Worm (Caenorhabditis elegans): ENCODE results near the gene F38A1.8.

The F38A1.8 gene

ce11 chrIV:1235785-1236184, 3.9 kb downstream of the F38A1.8 start:
- TF ChIP-seq unc-39 (tag; optimal IDR thresholded peaks at IDR 0.05) (no peak), nhr-28 (tag; optimal IDR thresholded peaks at IDR 0.05) (no peak), mab-5 (tag; optimal IDR thresholded peaks at IDR 0.05) (no peak), lsy-2 (tag; optimal IDR thresholded peaks at IDR 0.05) (no peak), ceh-83 (GFP tag; optimal IDR thresholded peaks at IDR 0.05) (no peak), nhr-12 (tag; optimal IDR thresholded peaks at IDR 0.05) (no peak), lin-13 (tag; optimal IDR thresholded peaks at IDR 0.05) (no peak), elt-3 (tag; optimal IDR thresholded peaks at IDR 0.05) (no peak), flh-1 (GFP tag; optimal IDR thresholded peaks at IDR 0.05) (no peak), ceh-39 (tag; optimal IDR thresholded peaks at IDR 0.05) (no peak), snpc-4 (tag; optimal IDR thresholded peaks at IDR 0.05) (no peak)

ce11 chrIV:1234780-1235179, 4.9 kb downstream of the F38A1.8 start:
- no peak for TF ChIP-seq ceh-43 (GFP tag; optimal IDR thresholded peaks at IDR 0.05)
- no peak for TF ChIP-seq ces-1 (GFP tag; optimal IDR thresholded peaks at IDR 0.05)
- no peak for TF ChIP-seq ztf-11 (tag; optimal IDR thresholded peaks at IDR 0.05)
- no peak for TF ChIP-seq ceh-39 (tag; optimal IDR thresholded peaks at IDR 0.05)
- TF ChIP-seq nhr-28 (tag; optimal IDR thresholded peaks at IDR 0.05), result no peak
- no peak for TF ChIP-seq mep-1 (tag; optimal IDR thresholded peaks at IDR 0.05)
- no peak for TF ChIP-seq sem-2 (GFP tag; optimal IDR thresholded peaks at IDR 0.05)
- TF ChIP-seq nhr-76 (tag; optimal IDR thresholded peaks at IDR 0.05), result no peak
- TF ChIP-seq drap-1 (GFP tag; optimal IDR thresholded peaks at IDR 0.05), result no peak
- TF ChIP-seq snpc-4 (tag; optimal IDR thresholded peaks at IDR 0.05), result no peak
- TF ChIP-seq hlh-1 (tag; optimal IDR thresholded peaks at IDR 0.05), result no peak
- no peak for TF ChIP-seq unc-62 (GFP tag; optimal IDR thresholded peaks at IDR 0.05)
- no peak for TF ChIP-seq lsy-2 (tag; optimal IDR thresholded peaks at IDR 0.05)
- TF ChIP-seq ham-2 (GFP tag; optimal IDR thresholded peaks at IDR 0.05), result no peak

DNA sequence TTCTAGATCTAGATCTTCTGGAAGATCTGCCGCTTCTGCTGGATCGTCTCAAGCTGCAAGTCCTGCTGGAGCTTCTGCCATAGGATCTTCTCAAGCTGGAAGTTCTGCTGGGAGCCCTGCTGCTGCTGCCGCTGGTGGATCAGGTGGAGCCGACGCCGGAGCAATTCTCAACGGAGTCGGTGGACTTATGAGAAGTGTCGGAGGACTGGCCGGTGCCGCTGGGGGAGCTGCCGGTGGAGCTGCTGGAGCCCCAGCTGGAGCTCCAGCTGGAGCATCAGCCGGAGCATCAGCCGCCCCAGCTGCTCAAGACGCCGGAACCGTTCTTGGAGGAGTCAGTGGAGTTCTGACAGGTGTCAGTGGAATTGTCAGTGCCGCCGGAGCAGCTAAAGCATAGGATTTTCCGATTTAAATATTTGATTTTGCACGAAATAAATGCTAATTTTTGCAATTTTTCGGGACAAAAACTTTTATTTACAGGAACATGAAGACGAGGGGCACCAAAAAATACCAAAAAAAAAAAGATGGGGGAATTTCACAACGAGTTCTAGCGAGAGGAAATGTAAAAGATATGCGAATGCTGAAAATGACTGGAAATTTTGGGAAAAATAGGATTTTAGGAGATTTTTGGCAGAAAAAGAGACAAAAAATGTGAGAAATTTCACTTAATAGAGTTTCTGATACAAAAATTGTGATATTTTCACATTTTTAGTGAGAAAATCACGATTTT, 7.1 kb downstream of the F38A1.8 start:
- TF ChIP-seq nhr-237 (tag; optimal IDR thresholded peaks at IDR 0.05) (no peak), blmp-1 (tag; optimal IDR thresholded peaks at IDR 0.05) (no peak)

DNA sequence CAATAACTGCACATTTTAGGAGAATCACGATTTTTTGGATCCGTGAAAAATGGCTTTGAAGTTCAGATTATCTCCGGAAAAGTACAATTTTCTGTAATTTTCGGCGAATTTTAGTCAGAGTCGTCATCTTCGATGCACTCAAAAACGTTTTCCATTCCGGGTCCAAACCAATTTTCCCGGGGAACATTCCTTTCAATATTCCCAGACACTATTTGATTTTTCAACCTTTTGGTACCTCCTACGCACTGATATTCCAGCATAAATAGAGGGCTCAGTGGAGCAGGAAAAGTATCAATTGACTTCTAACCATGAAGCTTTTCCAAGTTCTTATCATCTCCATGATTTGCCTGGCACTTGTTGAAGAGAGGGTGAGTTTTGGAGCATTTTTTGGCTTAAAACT, 8.1 kb downstream of the F38A1.8 start, which contains the start of gene W09G12.6:
TSS of gene W09G12.6 (plus strand) at position 301 of the 400 bp plus-strand sequence.
- TF ChIP-seq nhr-12 (tag; optimal IDR thresholded peaks at IDR 0.05) (no peak), blmp-1 (tag; optimal IDR thresholded peaks at IDR 0.05) (no peak), mls-2 (tag; optimal IDR thresholded peaks at IDR 0.05) (no peak), unc-120 (tag; optimal IDR thresholded peaks at IDR 0.05; ENCODE audit: poor library complexity, severe bottlenecking) (no peak), nhr-237 (tag; optimal IDR thresholded peaks at IDR 0.05) (no peak), nhr-28 (tag; optimal IDR thresholded peaks at IDR 0.05) (no peak), drap-1 (GFP tag; optimal IDR thresholded peaks at IDR 0.05) (no peak), unc-62 (GFP tag; optimal IDR thresholded peaks at IDR 0.05) (no peak), bed-3 (GFP tag; optimal IDR thresholded peaks at IDR 0.05) (no peak), elt-3 (tag; optimal IDR thresholded peaks at IDR 0.05) (no peak), elt-1 (tag; optimal IDR thresholded peaks at IDR 0.05; ENCODE audit: borderline replicate concordance, insufficient read depth) (no peak), tbx-8 (GFP tag; optimal IDR thresholded peaks at IDR 0.05) (no peak), mep-1 (tag; optimal IDR thresholded peaks at IDR 0.05) (no peak), ztf-11 (tag; optimal IDR thresholded peaks at IDR 0.05) (no peak)

ce11 chrIV:1228675-1229130, 10.9 kb downstream of the F38A1.8 start, which contains the start of gene W09G12.7:
TSS of gene W09G12.7 (plus strand) at chrIV:1229080.
- TF ChIP-seq M03D4.4 (tag; optimal IDR thresholded peaks at IDR 0.05) (no peak), ham-2 (GFP tag; optimal IDR thresholded peaks at IDR 0.05) (no peak), nhr-12 (tag; optimal IDR thresholded peaks at IDR 0.05) (no peak), pha-4 (tag; optimal IDR thresholded peaks at IDR 0.05) (no peak), mls-2 (tag; optimal IDR thresholded peaks at IDR 0.05) (no peak), ces-1 (GFP tag; optimal IDR thresholded peaks at IDR 0.05) (no peak), sem-2 (GFP tag; optimal IDR thresholded peaks at IDR 0.05) (no peak), snpc-4 (tag; optimal IDR thresholded peaks at IDR 0.05) (no peak), unc-62 (GFP tag; optimal IDR thresholded peaks at IDR 0.05) (no peak), bed-3 (GFP tag; optimal IDR thresholded peaks at IDR 0.05) (no peak), tbx-8 (GFP tag; optimal IDR thresholded peaks at IDR 0.05) (no peak), lin-32 (GFP tag; optimal IDR thresholded peaks at IDR 0.05) (no peak), ztf-11 (tag; optimal IDR thresholded peaks at IDR 0.05) (no peak), nhr-28 (tag; optimal IDR thresholded peaks at IDR 0.05) (no peak), elt-3 (tag; optimal IDR thresholded peaks at IDR 0.05) (no peak), mep-1 (tag; optimal IDR thresholded peaks at IDR 0.05) (no peak), zip-8 (tag; optimal IDR thresholded peaks at IDR 0.05) (no peak), ceh-39 (tag; optimal IDR thresholded peaks at IDR 0.05) (no peak), blmp-1 (tag; optimal IDR thresholded peaks at IDR 0.05) (no peak)

All from whole organism, mixed stage, embryonic.